Worm (Caenorhabditis elegans) whole organism, L3 larva: Measurements from ENCODE around the gene H14A12.5.

Experiments
- aly-2 ChIP-seq: fragments of 150-350 bp; optimal IDR thresholded peaks from 2 replicates; lab custom pipeline; 2014; ENCODE audit warnings: missing biosample characterization, missing genetic modification characterization
- daf-12 ChIP-seq: fragments of 150-350 bp; optimal IDR thresholded peaks from 2 replicates; lab custom pipeline; 2014; ENCODE audit warnings: missing biosample characterization, missing genetic modification reagents, missing genetic modification characterization
- fos-1 ChIP-seq: fragments of 150-350 bp; optimal IDR thresholded peaks from 2 replicates; lab custom pipeline; 2014; ENCODE audit warnings: missing biosample characterization, missing genetic modification characterization
- hmg-11 ChIP-seq: sonication (generic microtip); optimal IDR thresholded peaks from 2 replicates; lab custom pipeline; 2016; ENCODE audit warnings: missing genetic modification characterization, missing compliant biosample characterization
- nhr-28 ChIP-seq: fragments of 150-350 bp; optimal IDR thresholded peaks from 2 replicates; lab custom pipeline; 2014; ENCODE audit warnings: missing biosample characterization, missing genetic modification characterization
- zag-1 ChIP-seq: fragments of 150-350 bp; optimal IDR thresholded peaks from 2 replicates; lab custom pipeline; 2014; ENCODE audit warnings: missing biosample characterization, missing genetic modification characterization

DNA sequence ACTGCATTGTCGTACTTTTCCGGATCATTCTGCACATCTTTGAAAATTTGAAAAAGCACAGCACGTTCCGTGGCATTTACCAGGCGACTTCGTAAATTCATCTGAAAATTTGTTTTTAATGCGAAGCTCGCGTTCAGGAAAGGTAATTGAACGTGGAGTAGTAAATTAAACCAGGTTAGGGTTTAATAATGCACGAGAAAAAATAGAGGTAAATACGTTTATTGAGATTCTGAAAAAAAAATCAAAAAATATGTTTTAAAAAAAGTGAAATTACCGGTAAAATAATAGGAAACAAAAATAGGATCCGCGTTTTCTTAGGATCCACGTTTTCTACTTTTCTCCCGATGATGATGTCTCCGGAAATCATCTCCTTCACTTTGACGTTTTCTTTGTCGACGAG lies 49.5 kb upstream of the H14A12.5 start, which contains the start of gene clk-2:
- no peak for TF ChIP-seq nhr-28 (tag; lab: Kevin White, UChicago)
- TF ChIP-seq fos-1 (tag; lab: Kevin White, UChicago), result no peak
- TF ChIP-seq hmg-11 (tag; lab: Kevin White, UChicago), result no peak
- TF ChIP-seq daf-12, result no peak
- TF ChIP-seq zag-1 (tag; lab: Kevin White, UChicago), result no peak
- no peak for TF ChIP-seq aly-2 (tag; lab: Kevin White, UChicago)
